Fruit fly (Drosophila melanogaster) whole organism, embryonic: ENCODE measurements around the gene beat-Vc.

Experiments used
- CG15514 ChIP-seq: fragments of 200-800 bp; sonication (Bioruptor generic); optimal IDR thresholded peaks from 3 replicates; lab custom pipeline; 2017; ENCODE audit warnings: missing biosample characterization, missing genetic modification characterization, mild to moderate bottlenecking, moderate library complexity, missing genetic modification reagents
- CG7963 ChIP-seq: fragments of 200-800 bp; sonication (Bioruptor generic); IDR thresholded peaks from 3 replicates; pipeline ENCODE4 v1.3.6; 2022; ENCODE audit warnings: missing biosample characterization, missing genetic modification characterization; ENCODE audit not compliant: partially characterized antibody
- HLH54F ChIP-seq: fragments of 200-800 bp; sonication (Bioruptor generic); optimal IDR thresholded peaks from 3 replicates; lab custom pipeline; 2016; ENCODE audit warnings: missing biosample characterization, missing genetic modification characterization
- Jarid2 ChIP-seq: fragments of 200-800 bp; sonication (Bioruptor generic); optimal IDR thresholded peaks from 3 replicates; lab custom pipeline; 2017; ENCODE audit warnings: mild to moderate bottlenecking, missing biosample characterization, missing genetic modification reagents, missing genetic modification characterization
- Optix ChIP-seq: fragments of 200-800 bp; sonication (Bioruptor generic); IDR thresholded peaks from 3 replicates; pipeline ENCODE4 v1.3.6; 2022; ENCODE audit warnings: missing biosample characterization, missing genetic modification characterization
- insv ChIP-seq, 2 experiments: fragments of 200-800 bp; sonication (Bioruptor generic); optimal IDR thresholded peaks; 3 replicates each; lab custom pipeline; 2016 to 2018; ENCODE audit warnings: missing biosample characterization in 2 of 2, missing genetic modification characterization in 2 of 2
- kay ChIP-seq: fragments of 200-800 bp; sonication (Bioruptor generic); optimal IDR thresholded peaks from 2 replicates; lab custom pipeline; 2016; ENCODE audit warnings: missing biosample characterization, missing genetic modification characterization
- nmo ChIP-seq: fragments of 200-800 bp; sonication (Bioruptor generic); optimal IDR thresholded peaks from 2 replicates; lab custom pipeline; 2018; ENCODE audit warnings: missing biosample characterization, mild to moderate bottlenecking, missing genetic modification characterization, moderate library complexity
- pros ChIP-seq: fragments of 200-800 bp; sonication (Bioruptor generic); optimal IDR thresholded peaks from 3 replicates; lab custom pipeline; 2019; ENCODE audit warnings: missing biosample characterization, mild to moderate bottlenecking, missing genetic modification characterization, moderate library complexity
- toy ChIP-seq: fragments of 200-800 bp; sonication (Bioruptor generic); IDR thresholded peaks from 2 replicates; pipeline ENCODE4 v1.3.6; 2022; ENCODE audit warnings: missing biosample characterization, missing genetic modification characterization

DNA sequence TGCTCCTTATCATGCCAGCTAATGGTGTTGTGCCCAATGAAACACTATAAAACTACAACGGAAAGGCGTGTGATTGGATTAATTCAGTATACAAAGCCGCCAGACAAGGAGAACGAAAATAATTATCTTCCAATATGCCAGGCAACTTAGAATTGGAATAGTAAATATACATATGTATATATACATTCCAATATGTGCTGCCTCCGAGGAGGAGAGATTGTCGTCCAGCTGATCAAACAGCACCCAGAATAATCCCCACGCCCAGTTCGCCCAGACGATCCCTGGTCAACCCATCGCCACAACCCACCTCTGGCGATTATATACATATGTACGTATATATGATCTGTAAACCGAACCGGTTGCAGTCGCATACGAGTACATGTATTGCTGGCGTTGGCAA lies 81.8 kb downstream of the beat-Vc start:
- no peak for TF ChIP-seq HLH54F
- no peak for TF ChIP-seq nmo (GFP tag; lab: Kevin White, UChicago)
- no peak for TF ChIP-seq Optix (GFP tag; lab: Robert Waterston, UW)
- TF ChIP-seq kay (GFP tag; lab: Kevin White, UChicago) = no peak
- no peak for TF ChIP-seq toy (GFP tag; lab: Robert Waterston, UW)
- TF ChIP-seq insv (GFP tag; optimal IDR thresholded peaks at IDR 0.05; lab: Kevin White, UChicago) = no peak
- no peak for TF ChIP-seq CG7963 (GFP tag; lab: Robert Waterston, UW)
- TF ChIP-seq pros = no peak
- TF ChIP-seq Jarid2 (GFP tag; lab: Kevin White, UChicago) = no peak
- no peak for TF ChIP-seq CG15514 (GFP tag; lab: Kevin White, UChicago)
